Fruit fly (Drosophila melanogaster) Kc167 (cell line): Measurements from ENCODE around the gene CG32204.

Experiments
- Myc ChIP-seq: fragments of >200 bp; optimal IDR thresholded peaks from 2 replicates; lab custom pipeline; 2017; ENCODE audit warnings: missing external identifiers
- Sin3A ChIP-seq: fragments of >200 bp; optimal IDR thresholded peaks from 2 replicates; lab custom pipeline; 2018; ENCODE audit warnings: missing external identifiers
- h ChIP-seq: fragments of >200 bp; optimal IDR thresholded peaks from 3 replicates; lab custom pipeline; 2018; ENCODE audit warnings: missing external identifiers
- insv ChIP-seq: fragments of >200 bp; optimal IDR thresholded peaks from 3 replicates; lab custom pipeline; 2018; ENCODE audit warnings: missing external identifiers
- psq ChIP-seq: fragments of >200 bp; optimal IDR thresholded peaks from 2 replicates; lab custom pipeline; 2017; ENCODE audit warnings: missing external identifiers
- ttk ChIP-seq: sonication (Bioruptor generic); optimal IDR thresholded peaks from 2 replicates; lab custom pipeline; 2017; ENCODE audit warnings: missing external identifiers

CG32204 gene

dm6 chr3L:18904772-18905601 lies 40.9 kb downstream of the CG32204 start, which contains the start of the genes CSN1b and Prp6:
Gene CSN1b, minus strand, starts transcription at chr3L:18904930.
Gene Prp6, plus strand, starts transcription at chr3L:18905372.
- no peak for TF ChIP-seq insv
- no peak for TF ChIP-seq ttk
- no peak for TF ChIP-seq Sin3A (lab: Kevin White, UChicago)
- no peak for TF ChIP-seq h
- no peak for TF ChIP-seq psq
- TF ChIP-seq Myc (lab: Kevin White, UChicago), result no peak

dm6 chr3L:18901411-18901810 lies 44.4 kb downstream of the CG32204 start, which contains the start of the genes arx and CG6843:
Gene arx, minus strand, starts transcription at chr3L:18901554.
Gene CG6843, plus strand, starts transcription at chr3L:18901594.
- TF ChIP-seq psq (no peak), h (no peak), Sin3A (lab: Kevin White, UChicago) (no peak), Myc (lab: Kevin White, UChicago) (no peak), insv (no peak), ttk (no peak)

DNA sequence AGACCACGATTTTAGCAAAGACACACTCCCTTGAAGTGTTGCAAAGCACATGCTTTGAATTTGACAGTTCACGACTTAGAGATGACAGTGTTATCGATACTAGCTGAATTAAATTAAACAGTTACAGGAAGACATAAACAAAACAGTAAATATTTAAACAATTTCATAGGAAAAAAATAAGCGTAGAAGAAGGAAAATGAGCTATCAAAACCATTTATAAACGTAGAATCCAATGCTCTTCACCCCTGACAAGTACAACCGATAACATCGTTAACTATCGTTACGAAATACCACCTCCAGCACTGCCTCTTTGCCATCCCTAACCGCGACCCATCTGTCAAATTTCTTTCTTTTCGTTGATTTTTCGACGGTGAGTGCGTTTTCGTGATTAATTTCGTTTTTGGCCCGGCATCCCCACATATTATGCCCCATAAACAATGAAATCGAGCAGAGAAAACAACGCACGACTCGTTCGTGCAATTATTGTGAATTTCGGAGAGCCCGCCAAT lies 47.0 kb downstream of the CG32204 start, which contains the start of gene RpL26:
RpL26 (plus strand) TSS at position 106 of the 509 bp plus-strand sequence.
- no peak for TF ChIP-seq insv
- TF ChIP-seq ttk, result no peak
- no peak for TF ChIP-seq h
- no peak for TF ChIP-seq Sin3A (lab: Kevin White, UChicago)
- TF ChIP-seq Myc (lab: Kevin White, UChicago), result no peak
- TF ChIP-seq psq, result no peak

- no peak for TF ChIP-seq h
- no peak for TF ChIP-seq Myc (lab: Kevin White, UChicago)
- TF ChIP-seq psq, result no peak
- no peak for TF ChIP-seq Sin3A (lab: Kevin White, UChicago)
- no peak for TF ChIP-seq insv
- TF ChIP-seq ttk, result no peak
Measured at dm6 chr3L:18898086-18898470, 47.8 kb downstream of the CG32204 start, which contains the start of gene CG3902. Gene CG3902, minus strand, starts transcription at chr3L:18898293.

dm6 chr3L:18897459-18898085 lies 48.3 kb downstream of the CG32204 start:
- TF ChIP-seq Sin3A (lab: Kevin White, UChicago) (no peak), ttk (no peak), psq (no peak), h (no peak), insv (no peak), Myc (lab: Kevin White, UChicago) (no peak)

- TF ChIP-seq ttk, result no peak
- no peak for TF ChIP-seq Sin3A (lab: Kevin White, UChicago)
- no peak for TF ChIP-seq h
- no peak for TF ChIP-seq Myc (lab: Kevin White, UChicago)
- TF ChIP-seq psq, result no peak
Measured at dm6 chr3L:18896297-18896863, 49.5 kb downstream of the CG32204 start.

dm6 chr3L:18895079-18895478 lies 50.8 kb downstream of the CG32204 start:
- no peak for TF ChIP-seq h
- TF ChIP-seq ttk, result no peak
- no peak for TF ChIP-seq Sin3A (lab: Kevin White, UChicago)
- no peak for TF ChIP-seq psq
- TF ChIP-seq Myc (lab: Kevin White, UChicago), result no peak
- no peak for TF ChIP-seq insv

DNA sequence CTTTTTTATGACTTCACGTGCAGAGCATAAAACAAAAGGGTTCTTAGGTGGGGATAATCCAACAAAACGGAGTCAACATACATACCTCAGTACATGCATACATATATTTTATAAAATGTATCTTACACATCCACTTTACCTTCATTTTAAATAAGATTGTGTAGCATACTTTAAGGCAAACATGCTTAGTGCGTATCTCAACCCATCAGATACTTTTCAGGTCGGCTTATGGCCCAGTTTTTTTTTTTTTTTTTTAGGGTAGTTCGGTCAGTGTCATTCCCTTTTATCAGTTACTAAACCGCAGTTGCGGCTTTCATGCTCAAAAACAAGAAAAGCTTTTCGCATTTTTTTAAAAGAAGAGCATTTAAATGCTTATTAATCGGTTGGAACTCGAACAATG lies 53.9 kb downstream of the CG32204 start, which contains the start of gene NijB:
NijB (plus strand) TSS at position 398 of the 400 bp plus-strand sequence.
- TF ChIP-seq Myc (lab: Kevin White, UChicago), result no peak
- no peak for TF ChIP-seq insv
- TF ChIP-seq h, result no peak
- TF ChIP-seq Sin3A (lab: Kevin White, UChicago), result no peak
- TF ChIP-seq ttk, result no peak
- no peak for TF ChIP-seq psq

dm6 chr3L:18890283-18891175 lies 55.3 kb downstream of the CG32204 start, which contains the start of gene CG3961:
Gene CG3961, minus strand, starts transcription at chr3L:18890483.
- no peak for TF ChIP-seq psq
- TF ChIP-seq ttk, result no peak
- TF ChIP-seq Myc (lab: Kevin White, UChicago), result no peak
- no peak for TF ChIP-seq h
- no peak for TF ChIP-seq Sin3A (lab: Kevin White, UChicago)
- no peak for TF ChIP-seq insv

DNA sequence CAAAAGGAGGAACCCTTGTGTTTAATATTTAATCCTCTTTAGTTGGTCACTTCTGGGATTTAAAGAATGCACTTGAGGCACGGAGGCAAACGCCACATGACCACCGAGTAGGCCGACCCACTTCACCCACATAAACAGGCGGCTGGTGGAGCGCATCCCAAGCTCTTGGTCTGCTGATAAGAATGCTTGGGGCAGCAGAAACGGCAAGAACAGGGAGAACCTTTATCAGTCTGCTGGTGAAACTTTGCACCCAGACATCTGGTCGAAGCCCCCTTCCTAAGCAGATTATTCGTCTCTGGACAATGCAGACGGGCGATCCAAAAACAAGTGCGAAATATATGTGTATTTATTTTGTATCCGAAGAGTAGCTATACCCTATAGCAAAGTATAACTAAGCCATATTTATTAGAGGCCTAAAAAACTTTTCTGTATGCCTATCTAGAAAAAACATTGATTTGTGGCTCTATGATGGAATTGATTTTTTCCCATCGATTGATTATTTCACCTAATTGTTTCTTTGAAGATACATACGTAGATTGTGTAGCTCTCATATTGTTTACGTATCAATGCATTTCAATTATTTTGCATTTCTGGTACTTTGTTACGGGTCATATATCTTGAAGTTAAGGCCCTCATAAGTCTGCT lies 56.5 kb downstream of the CG32204 start:
- no peak for TF ChIP-seq Sin3A (lab: Kevin White, UChicago)

- TF ChIP-seq Sin3A (lab: Kevin White, UChicago), result no peak
- TF ChIP-seq psq, result no peak
- no peak for TF ChIP-seq insv
- TF ChIP-seq h, result no peak
- TF ChIP-seq ttk, result no peak
- no peak for TF ChIP-seq Myc (lab: Kevin White, UChicago)
Measured at dm6 chr3L:18881613-18882012, 64.2 kb downstream of the CG32204 start.
